Fruit fly (Drosophila melanogaster): ENCODE results near the gene RagA-B.
A peak's percentile ranks its signal among the peaks of the same experiment; 100 is the strongest.

The RagA-B gene

dm6 chr3R:9019689-9020138 is 35.6 kb upstream of the RagA-B start, which contains the start of gene tgo (continued):
- peak; percentile 12 for TF ChIP-seq Nf-YB (GFP tag; optimal IDR thresholded peaks at IDR 0.05)
- TF ChIP-seq sisA (GFP tag; IDR thresholded peaks at IDR 0.05) = no peak
- TF ChIP-seq otp (GFP tag; IDR thresholded peaks at IDR 0.05) = no peak
- no peak for TF ChIP-seq NC2α (GFP tag; optimal IDR thresholded peaks at IDR 0.05)
- no peak for TF ChIP-seq Ssrp (tag; optimal IDR thresholded peaks at IDR 0.05)
- no peak for TF ChIP-seq CG6813 (GFP tag; optimal IDR thresholded peaks at IDR 0.05)
- peak; percentile 62 for TF ChIP-seq amos (GFP tag; IDR thresholded peaks at IDR 0.05; ENCODE audit: partially characterized antibody)
- peak; percentile 64 for TF ChIP-seq E2f2 (GFP tag; IDR thresholded peaks at IDR 0.05)
- TF ChIP-seq CG18764 (GFP tag; optimal IDR thresholded peaks at IDR 0.05) = peak; percentile 0
- no peak for TF ChIP-seq mam (GFP tag; optimal IDR thresholded peaks at IDR 0.05)
- 0 out of 3 replicates have a peak, but pooled peaks have one; percentile 19 for TF ChIP-seq row (GFP tag; IDR thresholded peaks at IDR 0.05)
- no peak for TF ChIP-seq CG2875 (GFP tag; optimal IDR thresholded peaks at IDR 0.05)
- no peak for TF ChIP-seq Elba2 (GFP tag; optimal IDR thresholded peaks at IDR 0.05)
- TF ChIP-seq CG10267 (tag; optimal IDR thresholded peaks at IDR 0.05) = peak; percentile 61
- TF ChIP-seq CTCF (GFP tag; optimal IDR thresholded peaks at IDR 0.05) = peak; percentile 42
- TF ChIP-seq CG15479 (GFP tag; optimal IDR thresholded peaks at IDR 0.05) = no peak
- TF ChIP-seq CG34422 (GFP tag; IDR thresholded peaks at IDR 0.05) = peak; percentile 83; the same call in 1 of the 3 replicates
- no peak for TF ChIP-seq CG8281 (tag; optimal IDR thresholded peaks at IDR 0.05)
- no peak for TF ChIP-seq repo (GFP tag; optimal IDR thresholded peaks at IDR 0.05)
- TF ChIP-seq Gug (GFP tag; IDR thresholded peaks at IDR 0.05) = no peak
- no peak for TF ChIP-seq CG10274 (GFP tag; optimal IDR thresholded peaks at IDR 0.05)
- peak; percentile 72 for TF ChIP-seq cg (GFP tag; optimal IDR thresholded peaks at IDR 0.05)
- no peak for TF ChIP-seq Drgx (GFP tag; IDR thresholded peaks at IDR 0.05)
- peak; percentile 33 for TF ChIP-seq CG15601 (tag; optimal IDR thresholded peaks at IDR 0.05)
- peak; percentile 11 for TF ChIP-seq CG17359 (tag; optimal IDR thresholded peaks at IDR 0.05)
- TF ChIP-seq Atf6 (GFP tag; IDR thresholded peaks at IDR 0.05) = no peak
- TF ChIP-seq Deaf1 (tag; optimal IDR thresholded peaks at IDR 0.05) = no peak
- no peak for TF ChIP-seq CG5180 (GFP tag; optimal IDR thresholded peaks at IDR 0.05)
- TF ChIP-seq CG2202 (tag; optimal IDR thresholded peaks at IDR 0.05) = no peak
- TF ChIP-seq CG10321 (GFP tag; IDR thresholded peaks at IDR 0.05) = no peak
- peak; percentile 31; the same call in 1 of the 2 replicates for TF ChIP-seq Bgb (GFP tag; IDR thresholded peaks at IDR 0.05; ENCODE audit: partially characterized antibody)
- TF ChIP-seq CG2129 (GFP tag; IDR thresholded peaks at IDR 0.05; ENCODE audit: partially characterized antibody) = no peak
- peak; percentile 50 for TF ChIP-seq onecut (GFP tag; IDR thresholded peaks at IDR 0.05)
- no peak for TF ChIP-seq Fer2 (tag; optimal IDR thresholded peaks at IDR 0.05)
- TF ChIP-seq CG2116 (GFP tag; optimal IDR thresholded peaks at IDR 0.05) = peak; percentile 65
- peak in 1 of 3 experiments; percentile 42 for TF ChIP-seq Stat92E (GFP tag; optimal IDR thresholded peaks at IDR 0.05)
- TF ChIP-seq ara (GFP tag; IDR thresholded peaks at IDR 0.05) = no peak
- no peak for TF ChIP-seq CG12769 (tag; optimal IDR thresholded peaks at IDR 0.05)
- TF ChIP-seq CG18599 (GFP tag; optimal IDR thresholded peaks at IDR 0.05) = no peak
- TF ChIP-seq CG8089 (GFP tag; optimal IDR thresholded peaks at IDR 0.05) = no peak
- TF ChIP-seq CG16863 (GFP tag; optimal IDR thresholded peaks at IDR 0.05) = no peak
- TF ChIP-seq Fer1 (GFP tag; optimal IDR thresholded peaks at IDR 0.05) = peak; percentile 69
- TF ChIP-seq crc (GFP tag; optimal IDR thresholded peaks at IDR 0.05) = no peak
- TF ChIP-seq CG13287 (GFP tag; IDR thresholded peaks at IDR 0.05; ENCODE audit: partially characterized antibody) = peak; percentile 68
- no peak for TF ChIP-seq Awh (GFP tag; IDR thresholded peaks at IDR 0.05)
- no peak for TF ChIP-seq CG32772 (GFP tag; IDR thresholded peaks at IDR 0.05)
- TF ChIP-seq CG17802 (tag; optimal IDR thresholded peaks at IDR 0.05) = no peak
- TF ChIP-seq tap (tag; optimal IDR thresholded peaks at IDR 0.05) = no peak
- TF ChIP-seq CG15514 (GFP tag; optimal IDR thresholded peaks at IDR 0.05) = peak; percentile 75
- no peak for TF ChIP-seq CG13624 (GFP tag; optimal IDR thresholded peaks at IDR 0.05)
- no peak for TF ChIP-seq schlank (tag; optimal IDR thresholded peaks at IDR 0.05)
